Fruit fly (Drosophila melanogaster): Measurements from ENCODE around the gene CG14106.

The CG14106 gene

dm6 chr3L:13425571-13425970 is at the start of gene CG14106:
Gene CG14106 (minus strand): TSS chr3L:13425671.
- TF ChIP-seq CG34224 (GFP tag; IDR thresholded peaks at IDR 0.05; ENCODE audit: partially characterized antibody) (no peak), CG6175 (GFP tag; IDR thresholded peaks at IDR 0.05) (no peak), cas (GFP tag; IDR thresholded peaks at IDR 0.05) (no peak), CG2678 (tag; optimal IDR thresholded peaks at IDR 0.05) (no peak), CG12769 (tag; optimal IDR thresholded peaks at IDR 0.05) (no peak), tna (GFP tag; IDR thresholded peaks at IDR 0.05; ENCODE audit: partially characterized antibody) (no peak), HmgZ (tag; optimal IDR thresholded peaks at IDR 0.05) (no peak), Oli (tag; optimal IDR thresholded peaks at IDR 0.05) (no peak), CG10147 (GFP tag; optimal IDR thresholded peaks at IDR 0.05) (no peak), CG2889 (GFP tag; IDR thresholded peaks at IDR 0.05) (no peak), ro (GFP tag; IDR thresholded peaks at IDR 0.05) (no peak), aop (GFP tag; IDR thresholded peaks at IDR 0.05) (no peak), repo (GFP tag; optimal IDR thresholded peaks at IDR 0.05) (no peak), nerfin-1 (tag; optimal IDR thresholded peaks at IDR 0.05) (no peak), Rx (GFP tag; IDR thresholded peaks at IDR 0.05) (no peak), chinmo (GFP tag; IDR thresholded peaks at IDR 0.05; ENCODE audit: partially characterized antibody) (no peak)

dm6 chr3L:13474607-13475006 is 49.1 kb upstream of the CG14106 start, which contains the start of gene CG10089:
Gene CG10089 (minus strand): TSS chr3L:13474787.
- no peak for TF ChIP-seq Blimp-1 (GFP tag; optimal IDR thresholded peaks at IDR 0.05)
- TF ChIP-seq PHDP (tag; optimal IDR thresholded peaks at IDR 0.05), result no peak
- no peak for TF ChIP-seq CG8089 (GFP tag; optimal IDR thresholded peaks at IDR 0.05)
- TF ChIP-seq lola (GFP tag; optimal IDR thresholded peaks at IDR 0.05), result no peak
- TF ChIP-seq sr (GFP tag; IDR thresholded peaks at IDR 0.05), result no peak
- no peak for TF ChIP-seq CG9932 (GFP tag; IDR thresholded peaks at IDR 0.05)
- no peak for TF ChIP-seq CG15514 (GFP tag; optimal IDR thresholded peaks at IDR 0.05)
- TF ChIP-seq onecut (GFP tag; IDR thresholded peaks at IDR 0.05), result no peak
- TF ChIP-seq CG10209 (GFP tag; optimal IDR thresholded peaks at IDR 0.05), result no peak
- peak; percentile 50 for TF ChIP-seq Med (GFP tag)
- no peak for TF ChIP-seq ac (GFP tag; optimal IDR thresholded peaks at IDR 0.05)
- TF ChIP-seq CG11695 (GFP tag; IDR thresholded peaks at IDR 0.05), result no peak
- TF ChIP-seq chn (GFP tag; optimal IDR thresholded peaks at IDR 0.05), result no peak
- peak; percentile 14; the same call in 1 of the 2 replicates for TF ChIP-seq amos (GFP tag; IDR thresholded peaks at IDR 0.05; ENCODE audit: partially characterized antibody)
- TF ChIP-seq cg (GFP tag; optimal IDR thresholded peaks at IDR 0.05), result no peak
- TF ChIP-seq Gug (GFP tag; IDR thresholded peaks at IDR 0.05), result no peak
- no peak for TF ChIP-seq CG8944 (GFP tag; optimal IDR thresholded peaks at IDR 0.05)
- peak in 1 of 2 experiments; percentile 11 for TF ChIP-seq Trl (optimal IDR thresholded peaks at IDR 0.05)
- TF ChIP-seq Trl (GFP tag; optimal IDR thresholded peaks at IDR 0.05), result no peak
- TF ChIP-seq CG33213 (GFP tag; optimal IDR thresholded peaks at IDR 0.05), result no peak
- TF ChIP-seq Deaf1 (tag; optimal IDR thresholded peaks at IDR 0.05), result peak; percentile 59
- TF ChIP-seq cad (GFP tag; optimal IDR thresholded peaks at IDR 0.05), result no peak
- TF ChIP-seq Dp (GFP tag; optimal IDR thresholded peaks at IDR 0.05), result no peak
- peak; percentile 56 for TF ChIP-seq ewg (GFP tag; optimal IDR thresholded peaks at IDR 0.05)
- TF ChIP-seq z (GFP tag; IDR thresholded peaks at IDR 0.05), result peak; percentile 93
- TF ChIP-seq otp (GFP tag; IDR thresholded peaks at IDR 0.05), result no peak
- TF ChIP-seq CG6683 (GFP tag; optimal IDR thresholded peaks at IDR 0.05), result no peak
- TF ChIP-seq CG10267 (tag; optimal IDR thresholded peaks at IDR 0.05), result no peak
- TF ChIP-seq danr (GFP tag; IDR thresholded peaks at IDR 0.05), result no peak
- no peak for TF ChIP-seq CG11504 (tag; optimal IDR thresholded peaks at IDR 0.05)
- peak; percentile 56; the same call in 1 of the 2 replicates for TF ChIP-seq CG16779 (GFP tag; IDR thresholded peaks at IDR 0.05)
